Worm (Caenorhabditis elegans): ENCODE measurements around the gene sel-10.

ce11 chrV:13850170-13850569 is 31.0 kb downstream of the sel-10 start, which contains the start of gene hpx-2:
- TF ChIP-seq lin-13 (GFP tag; optimal IDR thresholded peaks at IDR 0.05) = no peak
- TF ChIP-seq T26A8.4 (GFP tag; IDR thresholded peaks at IDR 0.05) = no peak
